Worm (Caenorhabditis elegans): Measurements from ENCODE around the gene C34C6.10.

DNA sequence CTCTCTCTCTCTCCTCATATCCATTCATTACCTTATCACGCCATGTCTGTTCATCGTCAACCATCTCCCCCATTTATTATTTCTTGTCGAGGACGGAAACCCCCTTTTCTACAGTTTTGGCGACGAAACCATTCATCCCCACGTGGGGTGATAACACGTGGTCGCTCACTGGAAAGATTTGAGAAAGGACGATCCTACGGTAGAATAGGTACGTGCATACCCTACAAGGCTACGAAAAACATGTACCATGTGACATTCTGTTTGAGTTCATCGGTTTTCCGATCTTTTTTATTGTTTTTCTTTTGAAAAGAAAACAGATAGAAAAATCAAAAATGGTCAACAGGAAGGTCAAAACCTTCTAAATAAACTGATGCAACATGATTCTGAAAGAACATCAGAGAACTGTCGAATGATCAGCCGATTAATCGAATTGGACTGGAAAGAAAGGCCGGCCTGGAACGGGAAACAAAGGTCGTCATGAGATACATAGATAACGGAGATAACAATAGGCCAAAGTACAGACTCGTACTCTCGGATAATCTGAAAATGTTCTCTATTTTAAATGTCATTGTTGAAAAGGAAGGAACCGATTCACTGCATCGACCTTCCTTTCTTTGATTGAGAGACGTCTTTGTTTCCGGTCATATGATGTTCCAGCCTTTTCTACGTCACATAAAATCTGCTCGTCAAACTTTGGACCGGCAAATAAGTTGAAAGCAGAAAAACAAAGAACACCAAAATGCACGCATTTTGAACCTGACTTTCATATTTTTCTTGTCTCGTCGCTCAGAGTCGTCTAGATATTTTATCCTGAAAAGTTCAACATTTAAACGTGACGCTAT, 46.5 kb upstream of the C34C6.10 start:
- TF ChIP-seq lsy-2 (tag; optimal IDR thresholded peaks at IDR 0.05) (no peak), nhr-2 (tag; optimal IDR thresholded peaks at IDR 0.05) (no peak), nhr-12 (tag; optimal IDR thresholded peaks at IDR 0.05) (no peak), ztf-11 (tag; optimal IDR thresholded peaks at IDR 0.05) (no peak), hlh-1 (tag; optimal IDR thresholded peaks at IDR 0.05) (no peak), pha-4 (tag; optimal IDR thresholded peaks at IDR 0.05) (no peak), mep-1 (tag; optimal IDR thresholded peaks at IDR 0.05) (no peak), unc-62 (GFP tag; optimal IDR thresholded peaks at IDR 0.05) (no peak), drap-1 (GFP tag; optimal IDR thresholded peaks at IDR 0.05) (no peak)
